Worm (Caenorhabditis elegans): ENCODE data around the gene rig-4.
A peak's percentile ranks its signal among the peaks of the same experiment; 100 is the strongest.
"Not testable (repeated sequence)": the region's sequence is repeated elsewhere in the genome, so short reads cannot be mapped to it uniquely, and the experiment has no call there.

rig-4 gene

DNA sequence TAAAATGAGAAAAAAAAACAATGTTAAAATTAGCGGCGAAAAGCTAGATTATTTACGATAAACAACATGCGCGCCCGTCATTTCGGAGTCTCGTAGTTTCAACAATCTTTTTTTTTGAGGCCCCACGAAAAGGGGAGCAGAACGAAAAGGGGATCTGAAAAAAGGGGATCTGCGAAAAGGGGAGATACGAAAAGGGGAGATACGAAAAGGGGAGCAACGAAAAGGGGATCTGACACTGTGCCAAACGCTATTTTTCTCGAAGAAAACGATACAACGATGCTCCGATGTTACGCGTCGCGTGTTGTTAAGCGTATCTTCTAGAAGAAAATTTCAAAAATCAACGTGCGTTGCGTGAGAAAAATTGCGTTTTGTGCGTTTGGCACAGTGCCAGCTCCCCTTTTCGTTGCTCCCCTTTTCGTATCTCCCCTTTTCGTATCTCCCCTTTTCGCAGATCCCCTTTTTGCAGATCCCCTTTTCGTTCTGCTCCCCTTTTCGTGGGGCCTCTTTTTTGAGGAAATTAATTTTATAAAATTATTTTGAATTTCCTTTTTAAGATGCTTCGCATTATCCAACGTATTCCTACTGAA lies 11.9 kb upstream of the rig-4 start, which contains the start of gene C26B2.7 (continued):
- TF ChIP-seq cebp-1 (GFP tag; IDR thresholded peaks at IDR 0.05) (peak; percentile 67), cebp-1 (tag; optimal IDR thresholded peaks at IDR 0.05) (peak; percentile 69), let-607 (tag; optimal IDR thresholded peaks at IDR 0.05) (peak in 1 of 2 experiments; percentile 48), ztf-18 (tag; optimal IDR thresholded peaks at IDR 0.05) (peak; percentile 75), K12H6.12 (tag; optimal IDR thresholded peaks at IDR 0.05) (peak; percentile 60), bed-2 (GFP tag; IDR thresholded peaks at IDR 0.05) (peak; percentile 89; the same call in 1 of the 2 replicates), F33H1.4 (GFP tag; IDR thresholded peaks at IDR 0.05) (peak; percentile 60), C17E4.6 (GFP tag; IDR thresholded peaks at IDR 0.05) (peak; percentile 82), madf-10 (tag; optimal IDR thresholded peaks at IDR 0.05) (peak; percentile 84), aptf-2 (GFP tag; conservative IDR thresholded peaks at IDR 0.05) (peak; percentile 87), die-1 (tag; optimal IDR thresholded peaks at IDR 0.05) (peak; percentile 54), snpc-4 (tag; optimal IDR thresholded peaks at IDR 0.05) (peak in 3 of 4 experiments; percentile 11 to 59 (median 16)), ceh-100 (GFP tag; IDR thresholded peaks at IDR 0.05) (peak; percentile 99), rec-8 (tag; optimal IDR thresholded peaks at IDR 0.05) (peak in 1 of 2 experiments; percentile 34)
- not testable (repeated sequence) for TF ChIP-seq snpc-4 (GFP tag; optimal IDR thresholded peaks at IDR 0.05)

DNA sequence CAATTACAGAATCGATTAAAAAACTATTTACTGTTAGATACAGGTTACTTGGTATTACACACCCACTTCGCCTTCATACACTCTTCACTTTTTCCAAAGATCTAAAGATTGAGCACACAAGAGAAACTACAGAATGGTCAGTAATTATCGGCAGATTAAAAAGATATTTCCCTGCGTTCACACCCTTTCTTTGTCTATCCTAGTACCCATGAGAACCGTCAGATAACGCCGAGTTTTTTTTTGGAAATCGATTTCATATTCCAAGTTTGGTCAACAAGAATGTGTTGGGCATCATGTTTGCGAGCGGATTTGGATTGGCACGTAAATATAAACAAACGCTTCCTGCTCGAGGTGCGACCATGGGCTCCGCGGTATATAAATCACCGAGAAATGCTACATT lies 9.9 kb upstream of the rig-4 start, which contains the start of gene C26B2.8:
C26B2.8 (plus strand) TSS at position 301 of the 400 bp plus-strand sequence.
- TF ChIP-seq T07F8.4 (tag; optimal IDR thresholded peaks at IDR 0.05), result no peak
- no peak for TF ChIP-seq F37B4.10 (GFP tag; IDR thresholded peaks at IDR 0.05)
- TF ChIP-seq snpc-1.3 (tag; optimal IDR thresholded peaks at IDR 0.05; ENCODE audit: insufficient read depth), result no peak
- TF ChIP-seq mel-28 (tag; optimal IDR thresholded peaks at IDR 0.05; ENCODE audit: borderline replicate concordance), result no peak
- TF ChIP-seq snpc-1.1 (tag; optimal IDR thresholded peaks at IDR 0.05; ENCODE audit: insufficient read depth), result no peak
- no peak for TF ChIP-seq snpc-3.4 (tag; optimal IDR thresholded peaks at IDR 0.05)
- TF ChIP-seq zfh-2 (GFP tag; conservative IDR thresholded peaks at IDR 0.05), result no peak
- TF ChIP-seq K12H6.12 (tag; optimal IDR thresholded peaks at IDR 0.05), result no peak
- TF ChIP-seq T26A5.8 (tag; optimal IDR thresholded peaks at IDR 0.05), result no peak
- TF ChIP-seq nhr-90 (tag; optimal IDR thresholded peaks at IDR 0.05), result no peak
- no peak for TF ChIP-seq cebp-2 (GFP tag; IDR thresholded peaks at IDR 0.05)
- no peak for TF ChIP-seq efl-1 (GFP tag; optimal IDR thresholded peaks at IDR 0.05)
- no peak for TF ChIP-seq bed-1 (GFP tag; IDR thresholded peaks at IDR 0.05)
- no peak for TF ChIP-seq hsf-1 (GFP tag; IDR thresholded peaks at IDR 0.05)
- no peak for TF ChIP-seq aptf-3 (GFP tag; IDR thresholded peaks at IDR 0.05)

DNA sequence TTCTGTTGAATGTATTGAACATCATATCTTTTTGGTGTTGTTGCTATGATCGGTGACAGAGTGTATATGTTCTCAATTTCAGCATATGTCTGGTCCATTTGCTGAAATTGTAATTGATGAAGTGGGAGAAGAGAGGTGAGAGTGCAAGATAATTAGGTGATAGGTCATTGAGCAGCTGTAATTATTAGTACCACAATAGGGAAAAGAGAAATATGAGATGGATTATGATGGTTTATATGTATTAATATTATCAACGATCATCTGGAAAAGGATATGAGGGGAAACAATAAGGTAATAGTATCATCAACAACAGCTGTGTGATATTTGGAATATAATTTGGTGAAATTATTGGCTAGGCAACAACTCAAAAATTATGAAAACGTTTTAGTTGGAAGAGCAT lies 8.4 kb upstream of the rig-4 start, which contains the start of gene Y42H9B.3:
Y42H9B.3 (minus strand) TSS at position 101 of the 400 bp plus-strand sequence.
- TF ChIP-seq bed-2 (GFP tag; IDR thresholded peaks at IDR 0.05) (no peak), somi-1 (GFP tag; optimal IDR thresholded peaks at IDR 0.05) (no peak), ztf-25 (GFP tag; IDR thresholded peaks at IDR 0.05) (no peak), rec-8 (tag; optimal IDR thresholded peaks at IDR 0.05) (no peak), ccch-3 (GFP tag; optimal IDR thresholded peaks at IDR 0.05) (no peak), ceh-91 (GFP tag; IDR thresholded peaks at IDR 0.05) (no peak), aptf-3 (GFP tag; IDR thresholded peaks at IDR 0.05) (no peak), nhr-120 (GFP tag; IDR thresholded peaks at IDR 0.05) (no peak), sdz-38 (tag; optimal IDR thresholded peaks at IDR 0.05) (no peak), ama-1 (optimal IDR thresholded peaks at IDR 0.05) (no peak), ama-1 (GFP tag; optimal IDR thresholded peaks at IDR 0.05) (no peak), ztf-6 (GFP tag; IDR thresholded peaks at IDR 0.05) (no peak), rcor-1 (GFP tag; IDR thresholded peaks at IDR 0.05) (no peak), T07F8.4 (tag; optimal IDR thresholded peaks at IDR 0.05) (no peak), K12H6.12 (tag; optimal IDR thresholded peaks at IDR 0.05) (no peak), B0019.2 (GFP tag; conservative IDR thresholded peaks at IDR 0.05) (no peak), bed-1 (GFP tag; IDR thresholded peaks at IDR 0.05) (no peak)
